Fruit fly (Drosophila melanogaster) whole organism, embryonic: ENCODE results near the gene Rab3GAP1.

Source experiments
- CG1024 ChIP-seq: fragments of 200-800 bp; sonication (Bioruptor generic); IDR thresholded peaks from 2 replicates; pipeline ENCODE4 v1.3.6; 2022; ENCODE audit warnings: missing biosample characterization, missing genetic modification characterization
- CG10979 ChIP-seq: fragments of 200-800 bp; sonication (Bioruptor generic); optimal IDR thresholded peaks from 2 replicates; lab custom pipeline; 2018; ENCODE audit warnings: missing biosample characterization, mild to moderate bottlenecking, missing genetic modification characterization, moderate library complexity
- CG11093 ChIP-seq: fragments of 200-800 bp; sonication (Bioruptor generic); IDR thresholded peaks from 3 replicates; pipeline ENCODE4 v1.3.6; 2022; ENCODE audit warnings: missing biosample characterization, missing genetic modification characterization
- CG12769 ChIP-seq: fragments of 200-800 bp; sonication (Bioruptor generic); optimal IDR thresholded peaks from 2 replicates; lab custom pipeline; 2019; ENCODE audit warnings: missing biosample characterization, mild to moderate bottlenecking, missing genetic modification characterization, moderate library complexity
- CG13424 ChIP-seq: fragments of 200-800 bp; sonication (Bioruptor generic); optimal IDR thresholded peaks from 2 replicates; lab custom pipeline; 2019; ENCODE audit warnings: missing biosample characterization, mild to moderate bottlenecking, missing genetic modification characterization, moderate library complexity
- CG17186 ChIP-seq: fragments of 200-800 bp; sonication (Bioruptor generic); optimal IDR thresholded peaks from 3 replicates; lab custom pipeline; 2017; ENCODE audit warnings: missing biosample characterization, missing genetic modification reagents, missing genetic modification characterization
- CG17359 ChIP-seq: fragments of 200-800 bp; sonication (Bioruptor generic); optimal IDR thresholded peaks from 3 replicates; lab custom pipeline; 2018; ENCODE audit warnings: missing biosample characterization, mild to moderate bottlenecking, missing genetic modification characterization, moderate library complexity
- CG17361 ChIP-seq: fragments of 200-800 bp; sonication (Bioruptor generic); IDR thresholded peaks from 3 replicates; pipeline ENCODE4 v1.3.6; 2022; ENCODE audit warnings: missing biosample characterization, missing genetic modification characterization
- CG2678 ChIP-seq: fragments of 200-800 bp; sonication (Bioruptor generic); optimal IDR thresholded peaks from 3 replicates; lab custom pipeline; 2019; ENCODE audit warnings: missing biosample characterization, mild to moderate bottlenecking, missing genetic modification characterization, moderate library complexity
- CG2712 ChIP-seq: fragments of 200-800 bp; optimal IDR thresholded peaks from 3 replicates; lab custom pipeline; 2019; ENCODE audit warnings: missing biosample characterization, mild to moderate bottlenecking, missing genetic modification characterization, moderate library complexity
- CG42726 ChIP-seq: fragments of 200-800 bp; sonication (Bioruptor generic); IDR thresholded peaks from 2 replicates; pipeline ENCODE4 v1.3.6; 2022; ENCODE audit warnings: missing biosample characterization, missing genetic modification characterization; ENCODE audit not compliant: partially characterized antibody
- CG6175 ChIP-seq: fragments of 200-800 bp; sonication (Bioruptor generic); IDR thresholded peaks from 3 replicates; pipeline ENCODE4 v1.3.6; 2022; ENCODE audit warnings: missing biosample characterization, missing genetic modification characterization
- CG6254 ChIP-seq: fragments of 200-800 bp; sonication (Bioruptor generic); optimal IDR thresholded peaks from 3 replicates; lab custom pipeline; 2017; ENCODE audit warnings: mild to moderate bottlenecking, missing biosample characterization, missing genetic modification reagents, missing genetic modification characterization
- CG6813 ChIP-seq: fragments of 200-800 bp; sonication (Bioruptor generic); optimal IDR thresholded peaks from 2 replicates; lab custom pipeline; 2017; ENCODE audit warnings: missing biosample characterization, missing genetic modification characterization, mild to moderate bottlenecking, moderate library complexity, missing genetic modification reagents
- CG7556 ChIP-seq: fragments of 200-800 bp; sonication (Bioruptor generic); optimal IDR thresholded peaks from 2 replicates; lab custom pipeline; 2017; ENCODE audit warnings: missing biosample characterization, mild to moderate bottlenecking, missing genetic modification characterization
- CG7786 ChIP-seq: fragments of 200-800 bp; sonication (Bioruptor generic); optimal IDR thresholded peaks from 2 replicates; lab custom pipeline; 2016; ENCODE audit warnings: missing biosample characterization, missing genetic modification characterization
- CG7963 ChIP-seq: fragments of 200-800 bp; sonication (Bioruptor generic); IDR thresholded peaks from 3 replicates; pipeline ENCODE4 v1.3.6; 2022; ENCODE audit warnings: missing biosample characterization, missing genetic modification characterization; ENCODE audit not compliant: partially characterized antibody
- CG8290 ChIP-seq, 3 experiments: fragments of 200-800 bp; sonication (Bioruptor generic); optimal IDR thresholded peaks; 2 replicates each; lab custom pipeline; 2016 to 2019; ENCODE audit warnings: missing biosample characterization in 3 of 3, missing genetic modification characterization in 3 of 3, mild to moderate bottlenecking in 2 of 3, moderate library complexity in 1 of 3
- Camta ChIP-seq: fragments of 200-800 bp; sonication (Bioruptor generic); optimal IDR thresholded peaks from 2 replicates; lab custom pipeline; 2016; ENCODE audit warnings: missing biosample characterization, missing genetic modification characterization
- Dll ChIP-seq: fragments of 200-800 bp; sonication (Bioruptor generic); IDR thresholded peaks from 4 replicates; pipeline ENCODE4 v1.3.6; 2022; ENCODE audit warnings: missing biosample characterization, missing genetic modification characterization; ENCODE audit not compliant: partially characterized antibody
- Gsc ChIP-seq: fragments of 200-800 bp; sonication (Bioruptor generic); IDR thresholded peaks from 2 replicates; pipeline ENCODE4 v1.3.6; 2022; ENCODE audit warnings: missing biosample characterization, missing genetic modification characterization
- Hr78 ChIP-seq, 2 experiments: fragments of 200-800 bp in 1 of 2; fragments of >200 bp in 1 of 2; sonication (Bioruptor generic) in 1 of 2; optimal IDR thresholded peaks; 2 replicates each; lab custom pipeline; 2017 to 2019; ENCODE audit warnings: missing biosample characterization in 2 of 2, missing genetic modification characterization in 2 of 2, mild to moderate bottlenecking in 1 of 2, moderate library complexity in 1 of 2
- Mes4 ChIP-seq: fragments of 200-800 bp; sonication (Bioruptor generic); optimal IDR thresholded peaks from 2 replicates; lab custom pipeline; 2016; ENCODE audit warnings: missing biosample characterization, missing genetic modification characterization
- NC2α ChIP-seq: fragments of 200-800 bp; sonication (Bioruptor generic); optimal IDR thresholded peaks from 2 replicates; lab custom pipeline; 2016; ENCODE audit warnings: missing biosample characterization, missing genetic modification characterization
- Trl ChIP-seq, 3 experiments: fragments of >200 bp in 2 of 3; fragments of 200-800 bp in 1 of 3; sonication (Bioruptor generic) in 1 of 3; optimal IDR thresholded peaks; 2 replicates in 1 of 3; 3 replicates in 2 of 3; lab custom pipeline; 2016 to 2017; ENCODE audit warnings: missing biosample characterization in 1 of 3, missing genetic modification characterization in 1 of 3
- abd-A ChIP-seq: fragments of 200-800 bp; sonication (Bioruptor generic); optimal IDR thresholded peaks from 3 replicates; lab custom pipeline; 2019; ENCODE audit warnings: missing biosample characterization, mild to moderate bottlenecking, missing genetic modification characterization, moderate library complexity
- bsh ChIP-seq, 2 experiments: fragments of 200-800 bp; sonication (Bioruptor generic); optimal IDR thresholded peaks; 2 replicates each; lab custom pipeline; 2017 to 2018; ENCODE audit warnings: mild to moderate bottlenecking in 2 of 2, missing biosample characterization in 2 of 2, missing genetic modification characterization in 2 of 2, moderate library complexity in 1 of 2
- chinmo ChIP-seq: fragments of 200-800 bp; sonication (Bioruptor generic); IDR thresholded peaks from 4 replicates; pipeline ENCODE4 v1.3.6; 2022; ENCODE audit warnings: missing biosample characterization, missing genetic modification characterization; ENCODE audit not compliant: partially characterized antibody
- ci ChIP-seq: fragments of 200-800 bp; sonication (Bioruptor generic); IDR thresholded peaks from 3 replicates; pipeline ENCODE4 v1.3.6; 2022; ENCODE audit warnings: missing biosample characterization, missing genetic modification characterization
- ems ChIP-seq: fragments of 200-800 bp; sonication (Bioruptor generic); optimal IDR thresholded peaks from 3 replicates; lab custom pipeline; 2016; ENCODE audit warnings: missing biosample characterization, missing genetic modification characterization
- eve ChIP-seq, 2 experiments: fragments of >200 bp; optimal IDR thresholded peaks; 2 replicates each; lab custom pipeline; 2017; ENCODE audit warnings: missing biosample characterization in 2 of 2, missing genetic modification characterization in 2 of 2
- fd102C ChIP-seq: fragments of 200-800 bp; sonication (Bioruptor generic); optimal IDR thresholded peaks from 2 replicates; lab custom pipeline; 2018; ENCODE audit warnings: missing biosample characterization, mild to moderate bottlenecking, missing genetic modification characterization, moderate library complexity
- fd64A ChIP-seq: fragments of 200-800 bp; sonication (Bioruptor generic); optimal IDR thresholded peaks from 3 replicates; lab custom pipeline; 2018; ENCODE audit warnings: missing biosample characterization, mild to moderate bottlenecking, missing genetic modification characterization
- gce ChIP-seq: fragments of 200-800 bp; sonication (Bioruptor generic); IDR thresholded peaks from 3 replicates; pipeline ENCODE4 v1.3.6; 2022; ENCODE audit warnings: missing biosample characterization, missing genetic modification characterization
- ind ChIP-seq: fragments of 200-800 bp; sonication (Bioruptor generic); optimal IDR thresholded peaks from 3 replicates; lab custom pipeline; 2016; ENCODE audit warnings: missing biosample characterization, missing genetic modification characterization
- ken ChIP-seq: fragments of 200-800 bp; sonication (Bioruptor generic); IDR thresholded peaks from 3 replicates; pipeline ENCODE4 v1.3.6; 2022; ENCODE audit warnings: missing biosample characterization, missing genetic modification characterization
- maf-S ChIP-seq: fragments of 200-800 bp; sonication (Bioruptor generic); optimal IDR thresholded peaks from 2 replicates; lab custom pipeline; 2016; ENCODE audit warnings: missing biosample characterization, missing genetic modification characterization
- nau ChIP-seq: fragments of 200-800 bp; sonication (Bioruptor generic); optimal IDR thresholded peaks from 3 replicates; lab custom pipeline; 2017; ENCODE audit warnings: missing biosample characterization, mild to moderate bottlenecking, missing genetic modification characterization, missing genetic modification reagents
- nom ChIP-seq: fragments of 200-800 bp; sonication (Bioruptor generic); optimal IDR thresholded peaks from 2 replicates; lab custom pipeline; 2017; ENCODE audit warnings: missing biosample characterization, missing genetic modification characterization, mild to moderate bottlenecking, moderate library complexity, missing genetic modification reagents
- org-1 ChIP-seq: fragments of 200-800 bp; sonication (Bioruptor generic); optimal IDR thresholded peaks from 2 replicates; lab custom pipeline; 2017; ENCODE audit warnings: missing biosample characterization, missing genetic modification characterization
- pan ChIP-seq, 4 experiments: fragments of >200 bp in 3 of 4; fragments of 200-800 bp in 1 of 4; sonication (Bioruptor generic) in 1 of 4; optimal IDR thresholded peaks in 3 of 4; IDR thresholded peaks in 1 of 4; 2 replicates each; pipeline versions ENCODE4 v1.3.6 to Lab custom; 2017 to 2022; ENCODE audit warnings: missing biosample characterization in 2 of 4, missing genetic modification characterization in 2 of 4, mixed read lengths in 1 of 4
- peb ChIP-seq: fragments of 200-800 bp; sonication (Bioruptor generic); IDR thresholded peaks from 2 replicates; pipeline ENCODE4 v1.3.6; 2022; ENCODE audit warnings: missing biosample characterization, missing genetic modification characterization
- pros ChIP-seq: fragments of 200-800 bp; sonication (Bioruptor generic); optimal IDR thresholded peaks from 3 replicates; lab custom pipeline; 2019; ENCODE audit warnings: missing biosample characterization, mild to moderate bottlenecking, missing genetic modification characterization, moderate library complexity
- repo ChIP-seq: fragments of 200-800 bp; sonication (Bioruptor generic); optimal IDR thresholded peaks from 2 replicates; lab custom pipeline; 2016; ENCODE audit warnings: missing biosample characterization, missing genetic modification characterization
- sens ChIP-seq: fragments of 200-800 bp; sonication (Bioruptor generic); peaks from one replicate; lab custom pipeline; 2016; ENCODE audit warnings: missing biosample characterization, missing genetic modification characterization
- stwl ChIP-seq: fragments of 200-800 bp; sonication (Bioruptor generic); optimal IDR thresholded peaks from 3 replicates; lab custom pipeline; 2018; ENCODE audit warnings: missing biosample characterization, mild to moderate bottlenecking, missing genetic modification characterization, moderate library complexity
- vnd ChIP-seq: fragments of 200-800 bp; sonication (Bioruptor generic); IDR thresholded peaks from 3 replicates; pipeline ENCODE4 v1.3.6; 2022; ENCODE audit warnings: missing biosample characterization, missing genetic modification characterization; ENCODE audit not compliant: partially characterized antibody
- zen2 ChIP-seq: fragments of 200-800 bp; sonication (Bioruptor generic); IDR thresholded peaks from 3 replicates; pipeline ENCODE4 v1.3.6; 2022; ENCODE audit warnings: missing biosample characterization, missing genetic modification characterization; ENCODE audit not compliant: partially characterized antibody

The Rab3GAP1 gene

DNA sequence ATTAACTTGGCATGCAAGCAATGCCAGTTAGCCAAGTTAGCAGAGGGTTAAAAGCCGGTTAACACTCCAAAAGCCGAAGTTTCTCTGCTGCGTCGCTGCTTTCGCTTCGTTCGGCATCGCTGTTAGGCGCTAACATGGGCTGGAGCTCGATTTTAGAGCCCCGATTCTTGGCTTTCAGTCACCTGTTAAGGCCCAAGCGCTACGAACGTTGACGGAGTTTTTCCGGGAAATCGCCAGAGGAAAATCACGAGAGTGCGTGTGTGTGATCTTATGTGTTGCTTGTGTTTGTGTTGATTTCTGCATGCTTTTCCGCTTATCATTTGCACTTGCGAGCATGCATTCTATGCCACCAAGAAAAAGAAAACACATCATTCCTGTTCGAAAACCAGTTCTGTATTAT lies 56.0 kb downstream of the Rab3GAP1 start, which contains the start of gene haf (continued):
- no peak for TF ChIP-seq zen2
- TF ChIP-seq CG7556 (GFP tag; lab: Kevin White, UChicago) = no peak
- no peak for TF ChIP-seq peb (GFP tag; lab: Robert Waterston, UW)
- no peak for TF ChIP-seq CG17359
- TF ChIP-seq abd-A (tag; lab: Kevin White, UChicago) = no peak
- TF ChIP-seq pan (optimal IDR thresholded peaks at IDR 0.05; lab: Kevin White, UChicago) = no peak
- peak in 1 of 2 experiments; percentile 16 for TF ChIP-seq pan (GFP tag; optimal IDR thresholded peaks at IDR 0.05 in 1 of 2, IDR thresholded peaks at IDR 0.05 in 1 of 2)
- TF ChIP-seq Dll (GFP tag; lab: Robert Waterston, UW) = no peak
- peak; percentile 32 for TF ChIP-seq sens
- TF ChIP-seq Hr78 (GFP tag; optimal IDR thresholded peaks at IDR 0.05; lab: Kevin White, UChicago) = no peak
- TF ChIP-seq CG7786 (GFP tag; lab: Kevin White, UChicago) = no peak
- no peak for TF ChIP-seq repo (GFP tag; lab: Kevin White, UChicago)
- TF ChIP-seq ems = no peak
- no peak for TF ChIP-seq CG2678 (tag; lab: Kevin White, UChicago)
- TF ChIP-seq org-1 (GFP tag; lab: Kevin White, UChicago) = no peak
- TF ChIP-seq CG6813 (GFP tag; lab: Kevin White, UChicago) = no peak
- TF ChIP-seq CG17186 (GFP tag; lab: Kevin White, UChicago) = no peak
- TF ChIP-seq CG17361 = no peak
- TF ChIP-seq CG11093 (GFP tag; lab: Robert Waterston, UW) = no peak
- TF ChIP-seq CG42726 (GFP tag; lab: Robert Waterston, UW) = 0 out of 2 replicates have a peak, but pooled peaks have one; percentile 5
- TF ChIP-seq chinmo (GFP tag; lab: Robert Waterston, UW) = 0 out of 4 replicates have a peak, but pooled peaks have one; percentile 70
- peak; percentile 34 for TF ChIP-seq CG12769 (tag; lab: Kevin White, UChicago)
- TF ChIP-seq maf-S = no peak
- TF ChIP-seq CG6175 (GFP tag; lab: Robert Waterston, UW) = no peak
- no peak for TF ChIP-seq Trl (optimal IDR thresholded peaks at IDR 0.05; lab: Kevin White, UChicago)
- TF ChIP-seq Trl (GFP tag; optimal IDR thresholded peaks at IDR 0.05; lab: Kevin White, UChicago) = no peak
- no peak for TF ChIP-seq ind
- TF ChIP-seq vnd (GFP tag; lab: Robert Waterston, UW) = no peak
- TF ChIP-seq fd102C (GFP tag; lab: Kevin White, UChicago) = no peak
- peak; percentile 34; the same call in 1 of the 3 replicates for TF ChIP-seq CG7963 (GFP tag; lab: Robert Waterston, UW)
- peak; percentile 27 for TF ChIP-seq nom (GFP tag; lab: Kevin White, UChicago)
- TF ChIP-seq ci = peak; percentile 64; the same call in 1 of the 3 replicates
- no peak for TF ChIP-seq CG6254 (GFP tag; lab: Kevin White, UChicago)
- TF ChIP-seq CG2712 (tag; lab: Kevin White, UChicago) = no peak
- TF ChIP-seq Gsc (GFP tag; lab: Robert Waterston, UW) = no peak
- TF ChIP-seq CG10979 (tag; lab: Kevin White, UChicago) = no peak
- TF ChIP-seq ken = no peak
- TF ChIP-seq nau (GFP tag; lab: Kevin White, UChicago) = no peak
- TF ChIP-seq Camta (GFP tag; lab: Kevin White, UChicago) = no peak
- TF ChIP-seq stwl (tag; lab: Kevin White, UChicago) = no peak
- TF ChIP-seq CG8290 (GFP tag; optimal IDR thresholded peaks at IDR 0.05; lab: Kevin White, UChicago) = no peak
- peak in 1 of 2 experiments; percentile 36 for TF ChIP-seq CG8290 (tag; optimal IDR thresholded peaks at IDR 0.05; lab: Kevin White, UChicago)
- TF ChIP-seq pros (GFP tag; lab: Kevin White, UChicago) = no peak
- no peak for TF ChIP-seq Mes4 (GFP tag; lab: Kevin White, UChicago)
- TF ChIP-seq bsh (GFP tag; optimal IDR thresholded peaks at IDR 0.05; lab: Kevin White, UChicago) = no peak
- TF ChIP-seq CG13424 (tag; lab: Kevin White, UChicago) = no peak
- TF ChIP-seq fd64A (GFP tag; lab: Kevin White, UChicago) = no peak
- TF ChIP-seq CG1024 (GFP tag; lab: Robert Waterston, UW) = no peak
- TF ChIP-seq eve (GFP tag; optimal IDR thresholded peaks at IDR 0.05; lab: Kevin White, UChicago) = no peak
- no peak for TF ChIP-seq gce (GFP tag; lab: Robert Waterston, UW)
- no peak for TF ChIP-seq NC2α (GFP tag; lab: Kevin White, UChicago)
